Worm (Caenorhabditis elegans): Measurements from ENCODE around the gene srz-14.

- TF ChIP-seq mdl-1 (tag; optimal IDR thresholded peaks at IDR 0.05) (no peak), nhr-25 (tag; optimal IDR thresholded peaks at IDR 0.05) (no peak)
These were observed 1.3 kb upstream of the srz-14 start, which contains the start of gene srz-13 for ce11 chrV:16182110-16182509.
